Fruit fly (Drosophila melanogaster) Kc167 (cell line): ENCODE results near the gene RpL28.

ENCODE experiments used
- Myc ChIP-seq: fragments of >200 bp; optimal IDR thresholded peaks from 2 replicates; lab custom pipeline; 2017; ENCODE audit warnings: missing external identifiers
- Sin3A ChIP-seq: fragments of >200 bp; optimal IDR thresholded peaks from 2 replicates; lab custom pipeline; 2018; ENCODE audit warnings: missing external identifiers
- h ChIP-seq: fragments of >200 bp; optimal IDR thresholded peaks from 3 replicates; lab custom pipeline; 2018; ENCODE audit warnings: missing external identifiers
- insv ChIP-seq: fragments of >200 bp; optimal IDR thresholded peaks from 3 replicates; lab custom pipeline; 2018; ENCODE audit warnings: missing external identifiers
- psq ChIP-seq: fragments of >200 bp; optimal IDR thresholded peaks from 2 replicates; lab custom pipeline; 2017; ENCODE audit warnings: missing external identifiers
- ttk ChIP-seq: sonication (Bioruptor generic); optimal IDR thresholded peaks from 2 replicates; lab custom pipeline; 2017; ENCODE audit warnings: missing external identifiers

Gene RpL28

dm6 chr3L:3208895-3209294 lies 13.9 kb downstream of the RpL28 start, which contains the start of the genes CG32269 and CG32270:
Gene CG32269, minus strand, starts transcription at chr3L:3208985.
Gene CG32270, minus strand, starts transcription at chr3L:3208985.
- TF ChIP-seq ttk (lab: Kevin White, UChicago) = no peak
- no peak for TF ChIP-seq Sin3A (lab: Kevin White, UChicago)
- no peak for TF ChIP-seq insv (lab: Kevin White, UChicago)
- TF ChIP-seq Myc (lab: Kevin White, UChicago) = no peak
- TF ChIP-seq h (lab: Kevin White, UChicago) = no peak
- no peak for TF ChIP-seq psq (lab: Kevin White, UChicago)

dm6 chr3L:3206263-3206662 lies 16.5 kb downstream of the RpL28 start, which contains the start of gene CG33160:
Gene CG33160, minus strand, starts transcription at chr3L:3206363.
- TF ChIP-seq insv (lab: Kevin White, UChicago) = no peak
- TF ChIP-seq Myc (lab: Kevin White, UChicago) = no peak
- no peak for TF ChIP-seq Sin3A (lab: Kevin White, UChicago)
- no peak for TF ChIP-seq h (lab: Kevin White, UChicago)
- no peak for TF ChIP-seq psq (lab: Kevin White, UChicago)
- TF ChIP-seq ttk (lab: Kevin White, UChicago) = no peak

- TF ChIP-seq Myc (lab: Kevin White, UChicago) (no peak), ttk (lab: Kevin White, UChicago) (no peak), Sin3A (lab: Kevin White, UChicago) (no peak), h (lab: Kevin White, UChicago) (no peak), psq (lab: Kevin White, UChicago) (no peak), insv (lab: Kevin White, UChicago) (no peak)
These were observed 17.4 kb downstream of the RpL28 start, which contains the start of gene CG32277 for dm6 chr3L:3205349-3205748. Gene CG32277, minus strand, starts transcription at chr3L:3205449.

dm6 chr3L:3204348-3204747 lies 18.4 kb downstream of the RpL28 start, which contains the start of gene CG33159:
Gene CG33159, minus strand, starts transcription at chr3L:3204448.
- TF ChIP-seq insv (lab: Kevin White, UChicago) (no peak), psq (lab: Kevin White, UChicago) (no peak), h (lab: Kevin White, UChicago) (no peak), ttk (lab: Kevin White, UChicago) (no peak), Myc (lab: Kevin White, UChicago) (no peak), Sin3A (lab: Kevin White, UChicago) (no peak)

- TF ChIP-seq Myc (lab: Kevin White, UChicago) (no peak), Sin3A (lab: Kevin White, UChicago) (no peak), h (lab: Kevin White, UChicago) (no peak), psq (lab: Kevin White, UChicago) (no peak), ttk (lab: Kevin White, UChicago) (no peak)
These were observed 19.7 kb downstream of the RpL28 start, which contains the start of gene CG32271 for dm6 chr3L:3203062-3203461. Gene CG32271, minus strand, starts transcription at chr3L:3203162.

- TF ChIP-seq Myc (lab: Kevin White, UChicago) = no peak
- TF ChIP-seq Sin3A (lab: Kevin White, UChicago) = no peak
- no peak for TF ChIP-seq psq (lab: Kevin White, UChicago)
- no peak for TF ChIP-seq ttk (lab: Kevin White, UChicago)
- TF ChIP-seq insv (lab: Kevin White, UChicago) = no peak
- TF ChIP-seq h (lab: Kevin White, UChicago) = no peak
These were observed 24.0 kb downstream of the RpL28 start, which contains the start of the genes CG32276 and gry for dm6 chr3L:3198447-3199402. Gene CG32276, minus strand, starts transcription at chr3L:3199047. Gene gry, plus strand, starts transcription at chr3L:3199090.

- TF ChIP-seq ttk (lab: Kevin White, UChicago) (no peak), Myc (lab: Kevin White, UChicago) (no peak), h (lab: Kevin White, UChicago) (no peak), Sin3A (lab: Kevin White, UChicago) (no peak), insv (lab: Kevin White, UChicago) (no peak)
These were observed 25.3 kb downstream of the RpL28 start, which contains the start of gene CG14966 for dm6 chr3L:3197464-3197863. Gene CG14966, minus strand, starts transcription at chr3L:3197631.

dm6 chr3L:3194059-3194458 lies 28.7 kb downstream of the RpL28 start:
- TF ChIP-seq Myc (lab: Kevin White, UChicago) (no peak), Sin3A (lab: Kevin White, UChicago) (no peak), psq (lab: Kevin White, UChicago) (no peak), insv (lab: Kevin White, UChicago) (no peak), h (lab: Kevin White, UChicago) (no peak), ttk (lab: Kevin White, UChicago) (no peak)

- TF ChIP-seq Myc (lab: Kevin White, UChicago) (no peak), psq (lab: Kevin White, UChicago) (no peak), ttk (lab: Kevin White, UChicago) (no peak), insv (lab: Kevin White, UChicago) (peak; percentile 70), Sin3A (lab: Kevin White, UChicago) (no peak)
These were observed 29.8 kb downstream of the RpL28 start, which contains the start of gene Hsp83 for dm6 chr3L:3192912-3193311. Gene Hsp83, plus strand, starts transcription at chr3L:3192969.

dm6 chr3L:3192333-3192894 lies 30.3 kb downstream of the RpL28 start, which contains the start of gene CG14965:
Gene CG14965, minus strand, starts transcription at chr3L:3192491.
- TF ChIP-seq psq (lab: Kevin White, UChicago) = no peak
- no peak for TF ChIP-seq h (lab: Kevin White, UChicago)
- TF ChIP-seq Sin3A (lab: Kevin White, UChicago) = no peak
- TF ChIP-seq ttk (lab: Kevin White, UChicago) = no peak
- no peak for TF ChIP-seq insv (lab: Kevin White, UChicago)
- no peak for TF ChIP-seq Myc (lab: Kevin White, UChicago)
